Fruit fly (Drosophila melanogaster) whole organism, embryonic: ENCODE results near the gene chif.

Experiments
- CG1024 ChIP-seq: fragments of 200-800 bp; sonication (Bioruptor generic); IDR thresholded peaks from 2 replicates; pipeline ENCODE4 v1.3.6; 2022; ENCODE audit warnings: missing biosample characterization, missing genetic modification characterization
- CG10654 ChIP-seq: fragments of 200-800 bp; sonication (Bioruptor generic); optimal IDR thresholded peaks from 2 replicates; lab custom pipeline; 2016; ENCODE audit warnings: missing biosample characterization, missing genetic modification characterization
- CG13123 ChIP-seq: fragments of 200-800 bp; sonication (Bioruptor generic); optimal IDR thresholded peaks from 2 replicates; lab custom pipeline; 2016; ENCODE audit warnings: missing biosample characterization, missing genetic modification characterization
- CG15269 ChIP-seq: fragments of 200-800 bp; sonication (Bioruptor generic); optimal IDR thresholded peaks from 2 replicates; lab custom pipeline; 2018; ENCODE audit warnings: missing biosample characterization, mild to moderate bottlenecking, missing genetic modification characterization, moderate library complexity
- CG1647 ChIP-seq: fragments of 200-800 bp; sonication (Bioruptor generic); optimal IDR thresholded peaks from 3 replicates; lab custom pipeline; 2016; ENCODE audit warnings: missing biosample characterization, missing genetic modification characterization
- CG17568 ChIP-seq: fragments of 200-800 bp; sonication (Bioruptor generic); optimal IDR thresholded peaks from 2 replicates; lab custom pipeline; 2018; ENCODE audit warnings: missing biosample characterization, mild to moderate bottlenecking, missing genetic modification characterization, moderate library complexity
- CG30403 ChIP-seq: fragments of 200-800 bp; sonication (Bioruptor generic); optimal IDR thresholded peaks from 3 replicates; lab custom pipeline; 2016; ENCODE audit warnings: missing biosample characterization, missing genetic modification characterization
- CG4282 ChIP-seq: fragments of 200-800 bp; sonication (Bioruptor generic); optimal IDR thresholded peaks from 2 replicates; lab custom pipeline; 2016; ENCODE audit warnings: missing biosample characterization, missing genetic modification characterization
- CG4854 ChIP-seq: fragments of 200-800 bp; sonication (Bioruptor generic); optimal IDR thresholded peaks from 2 replicates; lab custom pipeline; 2016; ENCODE audit warnings: missing biosample characterization, missing genetic modification characterization, inconsistent platforms
- CG6254 ChIP-seq: fragments of 200-800 bp; sonication (Bioruptor generic); optimal IDR thresholded peaks from 3 replicates; lab custom pipeline; 2017; ENCODE audit warnings: mild to moderate bottlenecking, missing biosample characterization, missing genetic modification reagents, missing genetic modification characterization
- CG8290 ChIP-seq, 3 experiments: fragments of 200-800 bp; sonication (Bioruptor generic); optimal IDR thresholded peaks; 2 replicates each; lab custom pipeline; 2016 to 2019; ENCODE audit warnings: missing biosample characterization in 3 of 3, missing genetic modification characterization in 3 of 3, mild to moderate bottlenecking in 2 of 3, moderate library complexity in 1 of 3
- CG8388 ChIP-seq: fragments of 200-800 bp; sonication (Bioruptor generic); optimal IDR thresholded peaks from 2 replicates; lab custom pipeline; 2019; ENCODE audit warnings: missing biosample characterization, mild to moderate bottlenecking, missing genetic modification characterization, moderate library complexity
- CHES-1-like ChIP-seq: fragments of 200-800 bp; sonication (Bioruptor generic); optimal IDR thresholded peaks from 2 replicates; lab custom pipeline; 2016; ENCODE audit warnings: missing biosample characterization, missing genetic modification characterization
- Dip2 ChIP-seq: fragments of 200-800 bp; sonication (Bioruptor generic); IDR thresholded peaks from 2 replicates; pipeline ENCODE4 v1.3.6; 2022; ENCODE audit warnings: missing biosample characterization, missing genetic modification characterization
- Dp ChIP-seq: fragments of 200-800 bp; sonication (Bioruptor generic); optimal IDR thresholded peaks from 2 replicates; lab custom pipeline; 2018; ENCODE audit warnings: missing biosample characterization, mild to moderate bottlenecking, missing genetic modification characterization, moderate library complexity
- HmgZ ChIP-seq: fragments of 200-800 bp; sonication (Bioruptor generic); optimal IDR thresholded peaks from 2 replicates; lab custom pipeline; 2018; ENCODE audit warnings: missing biosample characterization, mild to moderate bottlenecking, missing genetic modification characterization
- MESR4 ChIP-seq: fragments of 200-800 bp; sonication (Bioruptor generic); optimal IDR thresholded peaks from 2 replicates; lab custom pipeline; 2018; ENCODE audit warnings: missing biosample characterization, mild to moderate bottlenecking, missing genetic modification characterization, moderate library complexity
- MTF-1 ChIP-seq: fragments of 200-800 bp; sonication (Bioruptor generic); optimal IDR thresholded peaks from 2 replicates; lab custom pipeline; 2018; ENCODE audit warnings: missing biosample characterization, mild to moderate bottlenecking, missing genetic modification characterization, borderline replicate concordance
- Mes4 ChIP-seq: fragments of 200-800 bp; sonication (Bioruptor generic); optimal IDR thresholded peaks from 2 replicates; lab custom pipeline; 2016; ENCODE audit warnings: missing biosample characterization, missing genetic modification characterization
- Oaz ChIP-seq: fragments of 200-800 bp; sonication (Bioruptor generic); IDR thresholded peaks from 2 replicates; pipeline ENCODE4 v1.3.6; 2022; ENCODE audit warnings: missing biosample characterization, missing genetic modification characterization
- Pdp1 ChIP-seq, 2 experiments: fragments of 200-800 bp; sonication (Bioruptor generic); optimal IDR thresholded peaks; 3 replicates each; lab custom pipeline; 2016; ENCODE audit warnings: missing biosample characterization in 2 of 2, missing genetic modification characterization in 2 of 2, mild to moderate bottlenecking in 1 of 2, moderate library complexity in 1 of 2
- Sin3A ChIP-seq: fragments of >200 bp; optimal IDR thresholded peaks from 2 replicates; lab custom pipeline; 2018
- Sox100B ChIP-seq: fragments of 200-800 bp; sonication (Bioruptor generic); optimal IDR thresholded peaks from 3 replicates; lab custom pipeline; 2018; ENCODE audit warnings: missing biosample characterization, mild to moderate bottlenecking, missing genetic modification characterization
- Tbp ChIP-seq: fragments of >200 bp; optimal IDR thresholded peaks from 2 replicates; lab custom pipeline; 2018; ENCODE audit warnings: missing biosample characterization, missing genetic modification characterization
- abd-A ChIP-seq: fragments of 200-800 bp; sonication (Bioruptor generic); optimal IDR thresholded peaks from 3 replicates; lab custom pipeline; 2019; ENCODE audit warnings: missing biosample characterization, mild to moderate bottlenecking, missing genetic modification characterization, moderate library complexity
- al ChIP-seq: fragments of 200-800 bp; sonication (Bioruptor generic); IDR thresholded peaks from 2 replicates; pipeline ENCODE4 v1.3.6; 2022; ENCODE audit warnings: missing biosample characterization, missing genetic modification characterization
- amos ChIP-seq: fragments of 200-800 bp; sonication (Bioruptor generic); IDR thresholded peaks from 2 replicates; pipeline ENCODE4 v1.3.6; 2022; ENCODE audit warnings: missing biosample characterization, missing genetic modification characterization; ENCODE audit not compliant: partially characterized antibody
- bbx ChIP-seq: fragments of 200-800 bp; sonication (Bioruptor generic); IDR thresholded peaks from 2 replicates; pipeline ENCODE4 v1.3.6; 2022; ENCODE audit warnings: missing biosample characterization, missing genetic modification characterization; ENCODE audit not compliant: partially characterized antibody
- cad ChIP-seq: fragments of >200 bp; optimal IDR thresholded peaks from 2 replicates; lab custom pipeline; 2017; ENCODE audit warnings: missing biosample characterization, missing genetic modification characterization
- cato ChIP-seq: fragments of 200-800 bp; sonication (Bioruptor generic); optimal IDR thresholded peaks from 2 replicates; lab custom pipeline; 2016; ENCODE audit warnings: missing biosample characterization, missing genetic modification characterization, borderline replicate concordance
- fru ChIP-seq: fragments of >200 bp; optimal IDR thresholded peaks from 2 replicates; lab custom pipeline; 2017
- ftz-f1 ChIP-seq: fragments of 200-800 bp; sonication (Bioruptor generic); optimal IDR thresholded peaks from 2 replicates; lab custom pipeline; 2016; ENCODE audit warnings: missing biosample characterization, missing genetic modification characterization
- gfzf ChIP-seq: fragments of 200-800 bp; sonication (Bioruptor generic); optimal IDR thresholded peaks from 2 replicates; lab custom pipeline; 2016; ENCODE audit warnings: missing biosample characterization, mild to moderate bottlenecking, missing genetic modification characterization, moderate library complexity
- gsb-n ChIP-seq: fragments of 200-800 bp; sonication (Bioruptor generic); optimal IDR thresholded peaks from 3 replicates; lab custom pipeline; 2018; ENCODE audit warnings: missing biosample characterization, mild to moderate bottlenecking, missing genetic modification characterization
- hbn ChIP-seq: fragments of 200-800 bp; sonication (Bioruptor generic); IDR thresholded peaks from 2 replicates; pipeline ENCODE4 v1.3.6; 2022; ENCODE audit warnings: missing biosample characterization, missing genetic modification characterization; ENCODE audit not compliant: partially characterized antibody
- ken ChIP-seq: fragments of 200-800 bp; sonication (Bioruptor generic); IDR thresholded peaks from 3 replicates; pipeline ENCODE4 v1.3.6; 2022; ENCODE audit warnings: missing biosample characterization, missing genetic modification characterization
- lilli ChIP-seq: fragments of 200-800 bp; sonication (Bioruptor generic); optimal IDR thresholded peaks from 3 replicates; lab custom pipeline; 2016; ENCODE audit warnings: missing biosample characterization, missing genetic modification characterization
- pita ChIP-seq: fragments of 200-800 bp; sonication (Bioruptor generic); optimal IDR thresholded peaks from 2 replicates; lab custom pipeline; 2017; ENCODE audit warnings: missing biosample characterization, mild to moderate bottlenecking, missing genetic modification characterization
- repo ChIP-seq: fragments of 200-800 bp; sonication (Bioruptor generic); optimal IDR thresholded peaks from 2 replicates; lab custom pipeline; 2016; ENCODE audit warnings: missing biosample characterization, missing genetic modification characterization
- rib ChIP-seq: fragments of 200-800 bp; sonication (Bioruptor generic); IDR thresholded peaks from 2 replicates; pipeline ENCODE4 v1.3.6; 2022; ENCODE audit warnings: missing biosample characterization, missing genetic modification characterization
- scrt ChIP-seq: fragments of 200-800 bp; sonication (Bioruptor generic); optimal IDR thresholded peaks from 2 replicates; lab custom pipeline; 2018; ENCODE audit warnings: missing biosample characterization, mild to moderate bottlenecking, missing genetic modification characterization, moderate library complexity
- sens ChIP-seq: fragments of 200-800 bp; sonication (Bioruptor generic); peaks from one replicate; lab custom pipeline; 2016; ENCODE audit warnings: missing biosample characterization, missing genetic modification characterization
- seq ChIP-seq: fragments of 200-800 bp; sonication (Bioruptor generic); IDR thresholded peaks from 2 replicates; pipeline ENCODE4 v1.3.6; 2022; ENCODE audit warnings: missing biosample characterization, missing genetic modification characterization
- sim ChIP-seq: fragments of 200-800 bp; sonication (Bioruptor generic); IDR thresholded peaks from 2 replicates; pipeline ENCODE4 v1.3.6; 2022; ENCODE audit warnings: missing biosample characterization, missing genetic modification characterization
- sna ChIP-seq: fragments of 200-800 bp; sonication (Bioruptor generic); IDR thresholded peaks from 2 replicates; pipeline ENCODE4 v1.3.6; 2022; ENCODE audit warnings: missing biosample characterization, missing genetic modification characterization; ENCODE audit not compliant: partially characterized antibody
- sob ChIP-seq: fragments of 200-800 bp; sonication (Bioruptor generic); IDR thresholded peaks from 2 replicates; pipeline ENCODE4 v1.3.6; 2022; ENCODE audit warnings: missing biosample characterization, missing genetic modification characterization
- stwl ChIP-seq: fragments of 200-800 bp; sonication (Bioruptor generic); optimal IDR thresholded peaks from 3 replicates; lab custom pipeline; 2018; ENCODE audit warnings: missing biosample characterization, mild to moderate bottlenecking, missing genetic modification characterization, moderate library complexity
- sug ChIP-seq: fragments of 200-800 bp; optimal IDR thresholded peaks from 2 replicates; lab custom pipeline; 2019; ENCODE audit warnings: missing biosample characterization, mild to moderate bottlenecking, missing genetic modification characterization, moderate library complexity
- tll ChIP-seq, 2 experiments: fragments of 200-800 bp in 1 of 2; fragments of >200 bp in 1 of 2; sonication (Bioruptor generic) in 1 of 2; optimal IDR thresholded peaks; 2 replicates each; lab custom pipeline; 2017 to 2019; ENCODE audit warnings: missing biosample characterization in 2 of 2, missing genetic modification characterization in 2 of 2, mild to moderate bottlenecking in 1 of 2, moderate library complexity in 1 of 2
- unpg ChIP-seq: fragments of 200-800 bp; sonication (Bioruptor generic); optimal IDR thresholded peaks from 3 replicates; lab custom pipeline; 2018; ENCODE audit warnings: missing biosample characterization, mild to moderate bottlenecking, missing genetic modification characterization, moderate library complexity

The chif gene

dm6 chr2L:16329102-16329520, 23.3 kb downstream of the chif start, which contains the start of gene mRpL4 (continued):
- TF ChIP-seq HmgZ (tag; lab: Kevin White, UChicago) (peak; percentile 81), hbn (GFP tag; lab: Robert Waterston, UW) (peak; percentile 99), MESR4 (GFP tag; lab: Kevin White, UChicago) (no peak), bbx (GFP tag; lab: Robert Waterston, UW) (peak; percentile 99), sim (GFP tag; lab: Robert Waterston, UW) (no peak), tll (GFP tag; optimal IDR thresholded peaks at IDR 0.05; lab: Kevin White, UChicago) (peak in 1 of 2 experiments; percentile 13), fru (lab: Kevin White, UChicago) (no peak), cato (GFP tag; lab: Kevin White, UChicago) (peak; percentile 50), Dp (peak; percentile 48), Sin3A (lab: Kevin White, UChicago) (peak; percentile 46), Tbp (GFP tag; lab: Kevin White, UChicago) (no peak), sna (GFP tag; lab: Robert Waterston, UW) (peak; percentile 99), CG1647 (GFP tag; lab: Kevin White, UChicago) (peak; percentile 46), unpg (peak; percentile 60), CG4854 (GFP tag; lab: Kevin White, UChicago) (peak; percentile 41), CG8290 (GFP tag; optimal IDR thresholded peaks at IDR 0.05; lab: Kevin White, UChicago) (peak; percentile 98), CG8290 (tag; optimal IDR thresholded peaks at IDR 0.05; lab: Kevin White, UChicago) (peak; percentile 97), gsb-n (tag; lab: Kevin White, UChicago) (peak; percentile 32), Dip2 (GFP tag; lab: Robert Waterston, UW) (no peak), CG10654 (GFP tag; lab: Kevin White, UChicago) (peak; percentile 69), al (GFP tag; lab: Robert Waterston, UW) (no peak; the same call in 1 of the 2 replicates), ken (GFP tag; lab: Robert Waterston, UW) (peak; percentile 65; the same call in 1 of the 3 replicates), stwl (tag; lab: Kevin White, UChicago) (peak; percentile 82), sens (peak; percentile 96), Sox100B (GFP tag; lab: Kevin White, UChicago) (peak; percentile 30), sob (peak; percentile 84), CG4282 (peak; percentile 82), seq (no peak), cad (GFP tag; lab: Kevin White, UChicago) (no peak), repo (GFP tag; lab: Kevin White, UChicago) (peak; percentile 24), abd-A (tag; lab: Kevin White, UChicago) (no peak), CG1024 (GFP tag; lab: Robert Waterston, UW) (no peak), CG6254 (GFP tag; lab: Kevin White, UChicago) (peak; percentile 17), CG30403 (GFP tag; lab: Kevin White, UChicago) (peak; percentile 83), gfzf (GFP tag; lab: Kevin White, UChicago) (peak; percentile 18), CG13123 (GFP tag; lab: Kevin White, UChicago) (peak; percentile 59), Pdp1 (GFP tag; optimal IDR thresholded peaks at IDR 0.05; lab: Kevin White, UChicago) (peak in 1 of 2 experiments; percentile 83), Mes4 (GFP tag; lab: Kevin White, UChicago) (peak; percentile 36), CG15269 (no peak), CG17568 (GFP tag; lab: Kevin White, UChicago) (no peak), CHES-1-like (GFP tag; lab: Kevin White, UChicago) (peak; percentile 76), sug (tag; lab: Kevin White, UChicago) (no peak), amos (GFP tag; lab: Robert Waterston, UW) (peak; percentile 99), ftz-f1 (GFP tag; lab: Kevin White, UChicago) (no peak), CG8388 (peak; percentile 49), scrt (GFP tag; lab: Kevin White, UChicago) (no peak), MTF-1 (GFP tag; lab: Kevin White, UChicago) (no peak), pita (GFP tag; lab: Kevin White, UChicago) (no peak), lilli (peak; percentile 87), rib (GFP tag; lab: Robert Waterston, UW) (no peak), Oaz (GFP tag; lab: Robert Waterston, UW) (peak; percentile 58)
